Worm (Caenorhabditis elegans) whole organism, late embryonic: Measurements from ENCODE around the gene R160.5.
A peak's percentile ranks its signal among the peaks of the same experiment; 100 is the strongest.

Source experiments
- C38D4.7 ChIP-seq: fragments of 200-800 bp; sonication (Bioruptor generic); optimal IDR thresholded peaks from 2 replicates; lab custom pipeline; 2018; ENCODE audit warnings: mild to moderate bottlenecking, missing genetic modification characterization, moderate library complexity, missing compliant biosample characterization
- K02D7.2 ChIP-seq: sonication (generic microtip); optimal IDR thresholded peaks from 2 replicates; lab custom pipeline; 2017; ENCODE audit warnings: mild to moderate bottlenecking, missing genetic modification characterization, missing compliant biosample characterization
- K09A11.1 ChIP-seq: sonication (generic microtip); optimal IDR thresholded peaks from 2 replicates; lab custom pipeline; 2017; ENCODE audit warnings: antibody characterized with exemption, mild to moderate bottlenecking, missing genetic modification characterization, missing compliant biosample characterization; ENCODE audit not compliant: insufficient read depth
- ama-1 ChIP-seq: fragments of 150-350 bp; optimal IDR thresholded peaks from 2 replicates; lab custom pipeline; 2014
- ceh-14 ChIP-seq: sonication (generic microtip); optimal IDR thresholded peaks from 2 replicates; lab custom pipeline; 2016; ENCODE audit warnings: missing genotype, missing genetic modification characterization, missing compliant biosample characterization
- ceh-18 ChIP-seq: sonication (generic microtip); optimal IDR thresholded peaks from 2 replicates; lab custom pipeline; 2016; ENCODE audit warnings: missing genetic modification characterization, missing compliant biosample characterization
- ceh-19 ChIP-seq: fragments of 200-800 bp; sonication (Bioruptor generic); optimal IDR thresholded peaks from 2 replicates; lab custom pipeline; 2018; ENCODE audit warnings: mild to moderate bottlenecking, missing genetic modification characterization, missing compliant biosample characterization
- ceh-2 ChIP-seq: sonication (generic microtip); optimal IDR thresholded peaks from 2 replicates; lab custom pipeline; 2016; ENCODE audit warnings: missing genotype, missing genetic modification characterization, missing compliant biosample characterization
- ceh-24 ChIP-seq: sonication (generic microtip); optimal IDR thresholded peaks from 2 replicates; lab custom pipeline; 2016; ENCODE audit warnings: mild to moderate bottlenecking, missing genetic modification characterization, missing compliant biosample characterization
- ceh-31 ChIP-seq: sonication (generic microtip); optimal IDR thresholded peaks from 2 replicates; lab custom pipeline; 2016; ENCODE audit warnings: missing genetic modification characterization, missing compliant biosample characterization
- ceh-34 ChIP-seq: sonication (generic microtip); optimal IDR thresholded peaks from 2 replicates; lab custom pipeline; 2016; ENCODE audit warnings: mild to moderate bottlenecking, missing genetic modification characterization, missing compliant biosample characterization
- ceh-45 ChIP-seq: fragments of 200-800 bp; sonication (Bioruptor generic); IDR thresholded peaks from 2 replicates; pipeline ENCODE4 v1.3.6; 2022; ENCODE audit warnings: missing genetic modification reagents, missing genetic modification characterization, missing compliant biosample characterization
- ceh-9 ChIP-seq: sonication (generic microtip); optimal IDR thresholded peaks from 2 replicates; lab custom pipeline; 2016; ENCODE audit warnings: mild to moderate bottlenecking, missing genetic modification characterization, inconsistent platforms, missing compliant biosample characterization
- dmd-4 ChIP-seq: sonication (generic microtip); optimal IDR thresholded peaks from 2 replicates; lab custom pipeline; 2016; ENCODE audit warnings: borderline replicate concordance, missing genetic modification characterization, missing compliant biosample characterization
- dve-1 ChIP-seq: sonication (generic microtip); optimal IDR thresholded peaks from 2 replicates; lab custom pipeline; 2017; ENCODE audit warnings: antibody characterized with exemption, mild to moderate bottlenecking, missing genetic modification characterization, missing compliant biosample characterization
- elt-2 ChIP-seq: sonication (generic microtip); optimal IDR thresholded peaks from 2 replicates; lab custom pipeline; 2016; ENCODE audit warnings: missing genetic modification reagents, missing genetic modification characterization, missing compliant biosample characterization
- elt-4 ChIP-seq: sonication (generic microtip); optimal IDR thresholded peaks from 2 replicates; lab custom pipeline; 2016; ENCODE audit warnings: missing genetic modification characterization, missing compliant biosample characterization
- fax-1 ChIP-seq: sonication (generic microtip); optimal IDR thresholded peaks from 2 replicates; lab custom pipeline; 2016; ENCODE audit warnings: missing genotype, missing genetic modification characterization, missing compliant biosample characterization
- fkh-10 ChIP-seq: fragments of 150-350 bp; optimal IDR thresholded peaks from 2 replicates; lab custom pipeline; 2014; ENCODE audit warnings: missing biosample characterization, missing genetic modification reagents, missing genetic modification characterization
- hlh-13 ChIP-seq: fragments of 200-800 bp; sonication (Bioruptor generic); optimal IDR thresholded peaks from 2 replicates; lab custom pipeline; 2018; ENCODE audit warnings: mild to moderate bottlenecking, missing genetic modification characterization, missing compliant biosample characterization
- hlh-15 ChIP-seq: sonication (generic microtip); optimal IDR thresholded peaks from 2 replicates; lab custom pipeline; 2016; ENCODE audit warnings: missing genetic modification characterization, missing compliant biosample characterization
- hlh-30 ChIP-seq: sonication (generic microtip); optimal IDR thresholded peaks from 2 replicates; lab custom pipeline; 2017; ENCODE audit warnings: antibody characterized with exemption, missing genetic modification characterization, missing compliant biosample characterization; ENCODE audit not compliant: insufficient read depth
- lin-11 ChIP-seq: fragments of 200-800 bp; sonication (Bioruptor generic); optimal IDR thresholded peaks from 2 replicates; lab custom pipeline; 2018; ENCODE audit warnings: mild to moderate bottlenecking, missing genetic modification characterization, missing compliant biosample characterization
- nfya-1 ChIP-seq: sonication (generic microtip); optimal IDR thresholded peaks from 2 replicates; lab custom pipeline; 2017; ENCODE audit warnings: missing genetic modification characterization, mild to moderate bottlenecking, missing compliant biosample characterization, antibody characterized with exemption, moderate library complexity
- nhr-11 ChIP-seq: fragments of 150-350 bp; optimal IDR thresholded peaks from 2 replicates; lab custom pipeline; 2014; ENCODE audit warnings: missing biosample characterization, missing genetic modification characterization
- npax-4 ChIP-seq: sonication (generic microtip); optimal IDR thresholded peaks from 2 replicates; lab custom pipeline; 2016; ENCODE audit warnings: missing genetic modification characterization, missing compliant biosample characterization
- odd-2 ChIP-seq: sonication (generic microtip); optimal IDR thresholded peaks from 2 replicates; lab custom pipeline; 2017; ENCODE audit warnings: antibody characterized with exemption, mild to moderate bottlenecking, missing genetic modification characterization, missing compliant biosample characterization
- pat-9 ChIP-seq: fragments of 200-800 bp; sonication (Bioruptor generic); optimal IDR thresholded peaks from 2 replicates; lab custom pipeline; 2018; ENCODE audit warnings: mild to moderate bottlenecking, missing genetic modification characterization, moderate library complexity, missing compliant biosample characterization
- pax-1 ChIP-seq: fragments of 150-350 bp; optimal IDR thresholded peaks from 2 replicates; lab custom pipeline; 2014; ENCODE audit warnings: missing biosample characterization, missing genetic modification characterization
- pha-2 ChIP-seq: sonication (generic microtip); optimal IDR thresholded peaks from 2 replicates; lab custom pipeline; 2017; ENCODE audit warnings: mild to moderate bottlenecking, missing genetic modification characterization, missing compliant biosample characterization
- pha-4 ChIP-seq: fragments of 150-350 bp; optimal IDR thresholded peaks from 2 replicates; lab custom pipeline; 2018; ENCODE audit warnings: missing biosample characterization, missing genetic modification reagents, missing genetic modification characterization
- pros-1 ChIP-seq: fragments of 150-350 bp; optimal IDR thresholded peaks from 2 replicates; lab custom pipeline; 2014; ENCODE audit warnings: missing biosample characterization, missing genetic modification reagents, missing genetic modification characterization
- rnt-1 ChIP-seq: sonication (generic microtip); optimal IDR thresholded peaks from 2 replicates; lab custom pipeline; 2016; ENCODE audit warnings: missing genetic modification characterization, missing compliant biosample characterization
- sdc-2 ChIP-seq: sonication (generic microtip); optimal IDR thresholded peaks from 2 replicates; lab custom pipeline; 2016; ENCODE audit warnings: missing genotype, missing genetic modification characterization, missing compliant biosample characterization
- sox-2 ChIP-seq: fragments of 200-800 bp; sonication (Bioruptor generic); IDR thresholded peaks from 2 replicates; pipeline ENCODE4 v1.3.6; 2022; ENCODE audit warnings: missing genetic modification reagents, missing genetic modification characterization, missing compliant biosample characterization
- syd-9 ChIP-seq: sonication (generic microtip); optimal IDR thresholded peaks from 2 replicates; lab custom pipeline; 2016; ENCODE audit warnings: mild to moderate bottlenecking, missing genetic modification characterization, moderate library complexity, missing compliant biosample characterization
- tbx-2 ChIP-seq: sonication (generic microtip); optimal IDR thresholded peaks from 2 replicates; lab custom pipeline; 2016; ENCODE audit warnings: missing genetic modification characterization, missing compliant biosample characterization
- tbx-7 ChIP-seq: sonication (generic microtip); optimal IDR thresholded peaks from 2 replicates; lab custom pipeline; 2016; ENCODE audit warnings: missing genotype, missing genetic modification characterization, missing compliant biosample characterization
- unc-42 ChIP-seq: sonication (generic microtip); optimal IDR thresholded peaks from 2 replicates; lab custom pipeline; 2016; ENCODE audit warnings: missing genotype, missing genetic modification characterization, missing compliant biosample characterization
- unc-86 ChIP-seq: sonication (generic microtip); optimal IDR thresholded peaks from 2 replicates; lab custom pipeline; 2016; ENCODE audit warnings: missing genetic modification characterization, missing compliant biosample characterization
- ztf-16 ChIP-seq: sonication (generic microtip); optimal IDR thresholded peaks from 2 replicates; lab custom pipeline; 2017; ENCODE audit warnings: missing genetic modification characterization, missing compliant biosample characterization

R160.5 gene

ce11 chrX:4370756-4371155 lies at the start of gene R160.5:
TSS of gene R160.5 (minus strand) at chrX:4370856.
- no peak for TF ChIP-seq fax-1
- no peak for TF ChIP-seq ama-1
- no peak for TF ChIP-seq ceh-19 (GFP tag; lab: Kevin White, UChicago)
- no peak for TF ChIP-seq pros-1 (tag; lab: Kevin White, UChicago)
- TF ChIP-seq lin-11, result no peak
- no peak for TF ChIP-seq ceh-45 (GFP tag; lab: Robert Waterston, UW)
- no peak for TF ChIP-seq ceh-34 (tag; lab: Kevin White, UChicago)
- no peak for TF ChIP-seq ztf-16
- no peak for TF ChIP-seq K09A11.1 (tag; lab: Kevin White, UChicago)
- no peak for TF ChIP-seq tbx-2 (tag; lab: Kevin White, UChicago)
- no peak for TF ChIP-seq fkh-10 (GFP tag; lab: Kevin White, UChicago)
- no peak for TF ChIP-seq npax-4 (tag; lab: Kevin White, UChicago)
- no peak for TF ChIP-seq sdc-2 (tag; lab: Kevin White, UChicago)
- TF ChIP-seq hlh-13, result no peak
- TF ChIP-seq ceh-9 (tag; lab: Kevin White, UChicago), result no peak
- no peak for TF ChIP-seq pax-1 (tag; lab: Kevin White, UChicago)
- no peak for TF ChIP-seq pha-4 (tag; lab: Kevin White, UChicago)
- no peak for TF ChIP-seq pha-2 (tag; lab: Kevin White, UChicago)

DNA sequence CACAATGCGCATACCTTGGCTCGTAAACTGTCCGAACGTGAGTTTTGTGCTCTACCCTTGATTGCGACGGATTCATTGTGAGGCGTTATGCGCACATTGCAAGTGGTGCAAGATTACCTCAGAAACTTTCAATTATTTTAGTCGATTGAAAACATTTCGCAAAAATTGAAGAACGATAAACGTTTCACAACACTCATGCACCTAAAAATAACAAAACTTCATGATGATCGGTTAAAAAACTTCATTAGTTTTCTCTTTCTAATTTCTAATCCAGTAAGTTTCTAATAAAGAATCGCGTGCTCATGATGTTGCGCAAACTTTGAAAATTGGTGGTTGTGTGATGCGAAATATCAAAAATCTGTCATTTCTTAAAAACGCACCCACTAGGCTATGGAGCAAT lies 48.1 kb upstream of the R160.5 start, which contains the start of gene dop-1:
Gene dop-1 (minus strand): TSS at position 101 of the 400 bp plus-strand sequence.
- TF ChIP-seq sdc-2 (tag; lab: Kevin White, UChicago) (no peak), ama-1 (no peak), rnt-1 (tag; lab: Kevin White, UChicago) (no peak), syd-9 (tag; lab: Kevin White, UChicago) (no peak), ceh-14 (tag; lab: Kevin White, UChicago) (no peak), hlh-30 (tag; lab: Kevin White, UChicago) (no peak), hlh-15 (tag; lab: Kevin White, UChicago) (no peak), ceh-19 (GFP tag; lab: Kevin White, UChicago) (no peak), sox-2 (no peak), dmd-4 (tag; lab: Kevin White, UChicago) (no peak), tbx-7 (tag; lab: Kevin White, UChicago) (no peak), ceh-24 (tag; lab: Kevin White, UChicago) (no peak), K02D7.2 (no peak), ztf-16 (no peak), nfya-1 (tag; lab: Kevin White, UChicago) (no peak), fax-1 (no peak), nhr-11 (no peak), lin-11 (no peak), odd-2 (tag; lab: Kevin White, UChicago) (no peak), pat-9 (tag; lab: Kevin White, UChicago) (no peak)

DNA sequence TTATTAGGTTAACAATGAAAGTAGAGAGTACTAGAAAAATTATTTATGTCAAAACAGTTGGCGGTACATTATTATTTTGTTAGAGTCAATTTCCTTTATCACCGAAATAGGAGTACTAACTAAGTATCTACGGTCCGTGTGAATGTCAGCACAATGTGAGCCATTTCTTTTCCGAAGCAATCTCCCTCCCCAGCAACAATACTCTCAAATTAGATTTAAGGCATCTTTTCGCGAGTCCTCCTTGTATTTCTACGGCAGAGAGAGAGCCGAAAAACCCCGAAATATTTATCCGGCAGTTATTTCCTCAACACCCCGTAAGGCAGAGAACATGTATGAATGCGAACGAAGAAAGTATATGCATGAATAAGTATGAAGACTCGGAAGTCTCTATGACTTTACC lies 44.6 kb upstream of the R160.5 start:
- TF ChIP-seq nfya-1 (tag; lab: Kevin White, UChicago), result no peak
- peak; percentile 65 for TF ChIP-seq unc-42 (tag; lab: Kevin White, UChicago)

DNA sequence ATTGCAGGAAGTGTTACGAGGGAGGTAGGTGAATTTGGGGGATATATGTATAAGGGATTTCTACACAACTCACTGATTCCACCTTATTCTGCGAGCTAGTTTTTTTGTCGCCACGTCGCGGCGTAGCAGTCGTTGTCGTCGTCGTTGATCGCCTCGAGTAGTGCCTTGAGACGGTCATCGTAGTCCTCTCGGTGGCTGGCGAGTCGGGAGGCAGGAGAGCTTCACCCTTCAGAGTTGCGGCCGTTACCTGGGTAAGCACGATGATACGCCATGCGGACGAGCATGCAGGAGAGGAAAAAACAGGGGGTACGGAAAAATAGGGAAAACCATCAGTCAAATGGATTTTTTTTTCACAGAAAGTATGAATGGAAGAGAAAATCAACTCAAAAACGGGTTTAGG lies 42.5 kb upstream of the R160.5 start:
- TF ChIP-seq ceh-2, result no peak
- no peak for TF ChIP-seq fax-1
- TF ChIP-seq elt-4 (tag; lab: Kevin White, UChicago), result no peak
- TF ChIP-seq ztf-16, result no peak
- no peak for TF ChIP-seq fkh-10 (GFP tag; lab: Kevin White, UChicago)
- no peak for TF ChIP-seq elt-2 (tag; lab: Kevin White, UChicago)
- TF ChIP-seq npax-4 (tag; lab: Kevin White, UChicago), result no peak
- no peak for TF ChIP-seq dve-1
- TF ChIP-seq C38D4.7 (GFP tag; lab: Kevin White, UChicago), result no peak
- no peak for TF ChIP-seq unc-86 (tag; lab: Kevin White, UChicago)
- TF ChIP-seq pha-4 (tag; lab: Kevin White, UChicago), result no peak
- TF ChIP-seq ceh-18 (tag; lab: Kevin White, UChicago), result no peak
- TF ChIP-seq pros-1 (tag; lab: Kevin White, UChicago), result no peak
- TF ChIP-seq nhr-11, result no peak
- TF ChIP-seq ceh-31 (tag; lab: Kevin White, UChicago), result no peak
